Worm (Caenorhabditis elegans): ENCODE results near the gene eif-3.K.

Gene eif-3.K

DNA sequence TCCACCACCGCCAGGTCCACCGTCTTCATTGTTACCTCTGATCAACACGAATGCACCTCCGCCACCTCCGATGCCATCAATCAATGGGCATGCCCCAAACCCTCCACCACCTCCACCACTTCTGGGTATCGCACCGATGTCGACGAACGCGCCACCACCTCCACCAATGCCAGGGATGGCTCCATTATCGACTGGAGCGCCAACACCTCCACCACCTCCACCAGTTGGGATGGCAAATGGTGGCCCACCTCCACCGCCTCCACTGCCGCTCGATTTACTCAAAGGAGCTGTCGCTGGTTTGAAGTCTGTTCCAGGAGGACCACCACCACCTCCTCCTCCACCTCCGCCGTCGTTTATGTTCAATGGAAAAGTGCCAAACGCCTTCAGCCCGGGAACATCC, 50.6 kb downstream of the eif-3.K start:
- no peak for TF ChIP-seq M03D4.4 (tag; optimal IDR thresholded peaks at IDR 0.05)
- no peak for TF ChIP-seq unc-39 (tag; optimal IDR thresholded peaks at IDR 0.05)
- TF ChIP-seq ceh-43 (GFP tag; optimal IDR thresholded peaks at IDR 0.05), result no peak
- TF ChIP-seq mep-1 (tag; optimal IDR thresholded peaks at IDR 0.05), result no peak

Measured in whole organism, mixed stage, embryonic.